Fruit fly (Drosophila melanogaster): ENCODE measurements around the gene Spn.

The Spn gene

dm6 chr3L:2589167-2589910, 35.2 kb upstream of the Spn start, which contains the start of gene dos:
dos (plus strand) TSS chr3L:2589414.
- TF ChIP-seq CG8301 (tag; optimal IDR thresholded peaks at IDR 0.05) (peak; percentile 0), D1 (tag; optimal IDR thresholded peaks at IDR 0.05) (peak; percentile 2), Snoo (tag; optimal IDR thresholded peaks at IDR 0.05) (peak; percentile 15), Pif1A (GFP tag; optimal IDR thresholded peaks at IDR 0.05) (peak; percentile 20), CG10348 (GFP tag; IDR thresholded peaks at IDR 0.05) (no peak), Pif1B (GFP tag; optimal IDR thresholded peaks at IDR 0.05) (no peak), CG15710 (tag; optimal IDR thresholded peaks at IDR 0.05) (peak; percentile 20), rn (GFP tag; IDR thresholded peaks at IDR 0.05) (no peak), CG17806 (tag; optimal IDR thresholded peaks at IDR 0.05) (peak; percentile 14), CG14655 (GFP tag; optimal IDR thresholded peaks at IDR 0.05) (peak; percentile 9), CG4496 (GFP tag; IDR thresholded peaks at IDR 0.05) (0 out of 3 replicates have a peak, but pooled peaks have one; percentile 32), Ets98B (GFP tag; IDR thresholded peaks at IDR 0.05) (0 out of 2 replicates have a peak, but pooled peaks have one; percentile 23), gl (tag; optimal IDR thresholded peaks at IDR 0.05) (no peak), CG8159 (tag; optimal IDR thresholded peaks at IDR 0.05) (peak; percentile 37)

- TF ChIP-seq CG4496 (GFP tag; IDR thresholded peaks at IDR 0.05), result 0 out of 3 replicates have a peak, but pooled peaks have one; percentile 20
- TF ChIP-seq CG9948 (tag; optimal IDR thresholded peaks at IDR 0.05), result no peak
- no peak for TF ChIP-seq gl (tag; optimal IDR thresholded peaks at IDR 0.05)
- TF ChIP-seq CG32121 (GFP tag; IDR thresholded peaks at IDR 0.05), result no peak
- no peak for TF ChIP-seq CG8301 (tag; optimal IDR thresholded peaks at IDR 0.05)
- TF ChIP-seq CG14655 (GFP tag; optimal IDR thresholded peaks at IDR 0.05), result no peak
- TF ChIP-seq Snoo (tag; optimal IDR thresholded peaks at IDR 0.05), result no peak
Measured at dm6 chr3L:2588306-2588705, 34.2 kb upstream of the Spn start.

dm6 chr3L:2587562-2587918, 33.4 kb upstream of the Spn start:
- TF ChIP-seq CG8159 (tag; optimal IDR thresholded peaks at IDR 0.05) (no peak), CG9948 (tag; optimal IDR thresholded peaks at IDR 0.05) (no peak), CG12605 (GFP tag; IDR thresholded peaks at IDR 0.05) (no peak), CG34367 (tag; optimal IDR thresholded peaks at IDR 0.05) (no peak), Snoo (tag; optimal IDR thresholded peaks at IDR 0.05) (no peak), CG8301 (tag; optimal IDR thresholded peaks at IDR 0.05) (no peak)

- TF ChIP-seq fd96Ca (GFP tag; IDR thresholded peaks at IDR 0.05) (peak; percentile 59; the same call in 1 of the 3 replicates), CG9948 (tag; optimal IDR thresholded peaks at IDR 0.05) (peak; percentile 1), Ets98B (GFP tag; IDR thresholded peaks at IDR 0.05) (peak; percentile 74), CG8159 (tag; optimal IDR thresholded peaks at IDR 0.05) (peak; percentile 60), CG15710 (tag; optimal IDR thresholded peaks at IDR 0.05) (peak; percentile 56), D1 (tag; optimal IDR thresholded peaks at IDR 0.05) (no peak), CG10348 (GFP tag; IDR thresholded peaks at IDR 0.05) (no peak), CG17806 (tag; optimal IDR thresholded peaks at IDR 0.05) (peak; percentile 30), gl (tag; optimal IDR thresholded peaks at IDR 0.05) (peak; percentile 47), CG32121 (GFP tag; IDR thresholded peaks at IDR 0.05) (peak; percentile 33; the same call in 1 of the 2 replicates), CG13204 (GFP tag; optimal IDR thresholded peaks at IDR 0.05) (peak; percentile 69), CG8301 (tag; optimal IDR thresholded peaks at IDR 0.05) (peak; percentile 35), EcR (GFP tag; optimal IDR thresholded peaks at IDR 0.05) (no peak), Snoo (tag; optimal IDR thresholded peaks at IDR 0.05) (peak; percentile 88), Pif1B (GFP tag; optimal IDR thresholded peaks at IDR 0.05) (peak; percentile 64), CG14655 (GFP tag; optimal IDR thresholded peaks at IDR 0.05) (peak; percentile 53), rn (GFP tag; IDR thresholded peaks at IDR 0.05) (peak; percentile 39; the same call in 1 of the 2 replicates), CG4496 (GFP tag; IDR thresholded peaks at IDR 0.05) (peak; percentile 86), CG34367 (tag; optimal IDR thresholded peaks at IDR 0.05) (peak; percentile 73), CG12605 (GFP tag; IDR thresholded peaks at IDR 0.05) (peak; percentile 72), Pif1A (GFP tag; optimal IDR thresholded peaks at IDR 0.05) (peak; percentile 72)
Measured at dm6 chr3L:2586804-2587561, 32.9 kb upstream of the Spn start, which contains the start of gene RpL8. RpL8 (plus strand) TSS chr3L:2587456.

- TF ChIP-seq CG17806 (tag; optimal IDR thresholded peaks at IDR 0.05) (no peak), CG4496 (GFP tag; IDR thresholded peaks at IDR 0.05) (peak; percentile 52), CG32121 (GFP tag; IDR thresholded peaks at IDR 0.05) (no peak), CG12605 (GFP tag; IDR thresholded peaks at IDR 0.05) (0 out of 2 replicates have a peak, but pooled peaks have one; percentile 31), Snoo (tag; optimal IDR thresholded peaks at IDR 0.05) (peak; percentile 2), CG15710 (tag; optimal IDR thresholded peaks at IDR 0.05) (no peak), Ets98B (GFP tag; IDR thresholded peaks at IDR 0.05) (0 out of 2 replicates have a peak, but pooled peaks have one; percentile 14), CG8159 (tag; optimal IDR thresholded peaks at IDR 0.05) (peak; percentile 15), EcR (GFP tag; optimal IDR thresholded peaks at IDR 0.05) (peak; percentile 51)
Measured at dm6 chr3L:2585794-2586741, 32.0 kb upstream of the Spn start, which contains the start of gene msn. msn (minus strand) TSS chr3L:2586540.

Data from whole organism, pupa.